Worm (Caenorhabditis elegans): Measurements from ENCODE around the gene F53B7.4.

The F53B7.4 gene

ce11 chrV:11042538-11042937, 40.2 kb upstream of the F53B7.4 start, which contains the start of gene C45B11.2:
Gene C45B11.2, plus strand, starts transcription at chrV:11042710.
- TF ChIP-seq snpc-4 (tag; optimal IDR thresholded peaks at IDR 0.05) (no peak), nhr-237 (tag; optimal IDR thresholded peaks at IDR 0.05) (no peak), C34F6.9 (tag; optimal IDR thresholded peaks at IDR 0.05) (no peak), dmd-4 (tag; optimal IDR thresholded peaks at IDR 0.05) (no peak), ZK546.5 (tag; optimal IDR thresholded peaks at IDR 0.05) (no peak), ztf-4 (tag; optimal IDR thresholded peaks at IDR 0.05) (no peak), nhr-6 (tag; optimal IDR thresholded peaks at IDR 0.05) (no peak), sma-9 (GFP tag; optimal IDR thresholded peaks at IDR 0.05) (no peak), sma-9 (tag; optimal IDR thresholded peaks at IDR 0.05) (no peak), elt-3 (tag; optimal IDR thresholded peaks at IDR 0.05) (no peak), zag-1 (tag; optimal IDR thresholded peaks at IDR 0.05) (no peak), nhr-129 (tag; optimal IDR thresholded peaks at IDR 0.05) (peak; percentile 52), fos-1 (tag; optimal IDR thresholded peaks at IDR 0.05) (peak; percentile 37)

- TF ChIP-seq peb-1 (tag; optimal IDR thresholded peaks at IDR 0.05) (no peak), ceh-16 (tag; optimal IDR thresholded peaks at IDR 0.05) (no peak), nhr-129 (tag; optimal IDR thresholded peaks at IDR 0.05) (no peak), C34F6.9 (tag; optimal IDR thresholded peaks at IDR 0.05) (no peak), unc-62 (GFP tag; optimal IDR thresholded peaks at IDR 0.05) (no peak), sem-4 (tag; optimal IDR thresholded peaks at IDR 0.05) (no peak), sma-3 (GFP tag; optimal IDR thresholded peaks at IDR 0.05) (no peak), egl-27 (tag; optimal IDR thresholded peaks at IDR 0.05) (no peak), lin-13 (GFP tag; optimal IDR thresholded peaks at IDR 0.05) (no peak)
Observed at ce11 chrV:11041499-11041898, 39.2 kb upstream of the F53B7.4 start, which contains the start of gene C45B11.5. Gene C45B11.5, plus strand, starts transcription at chrV:11041799.

- TF ChIP-seq mbf-1 (tag; optimal IDR thresholded peaks at IDR 0.05) (no peak), ztf-1 (GFP tag; conservative IDR thresholded peaks at IDR 0.05) (no peak), alr-1 (tag; optimal IDR thresholded peaks at IDR 0.05) (no peak), skn-1 (tag; optimal IDR thresholded peaks at IDR 0.05) (no peak), mab-5 (tag; optimal IDR thresholded peaks at IDR 0.05) (no peak), sma-9 (GFP tag; optimal IDR thresholded peaks at IDR 0.05) (no peak), sma-9 (tag; optimal IDR thresholded peaks at IDR 0.05) (no peak), fos-1 (tag; optimal IDR thresholded peaks at IDR 0.05) (no peak), unc-62 (GFP tag; optimal IDR thresholded peaks at IDR 0.05) (no peak), nhr-12 (tag; optimal IDR thresholded peaks at IDR 0.05) (no peak), nhr-77 (tag; optimal IDR thresholded peaks at IDR 0.05) (no peak), ZK546.5 (tag; optimal IDR thresholded peaks at IDR 0.05) (no peak), nhr-10 (tag; optimal IDR thresholded peaks at IDR 0.05) (no peak), snpc-4 (tag; optimal IDR thresholded peaks at IDR 0.05) (no peak), mdl-1 (tag; optimal IDR thresholded peaks at IDR 0.05) (no peak), lsy-2 (tag; optimal IDR thresholded peaks at IDR 0.05) (no peak), nhr-6 (tag; optimal IDR thresholded peaks at IDR 0.05) (no peak), ztf-11 (tag; optimal IDR thresholded peaks at IDR 0.05) (no peak), ceh-16 (tag; optimal IDR thresholded peaks at IDR 0.05) (no peak)
Observed at ce11 chrV:11040473-11040872, 38.1 kb upstream of the F53B7.4 start, which contains the start of gene C45B11.8. Gene C45B11.8, plus strand, starts transcription at chrV:11040773.

DNA sequence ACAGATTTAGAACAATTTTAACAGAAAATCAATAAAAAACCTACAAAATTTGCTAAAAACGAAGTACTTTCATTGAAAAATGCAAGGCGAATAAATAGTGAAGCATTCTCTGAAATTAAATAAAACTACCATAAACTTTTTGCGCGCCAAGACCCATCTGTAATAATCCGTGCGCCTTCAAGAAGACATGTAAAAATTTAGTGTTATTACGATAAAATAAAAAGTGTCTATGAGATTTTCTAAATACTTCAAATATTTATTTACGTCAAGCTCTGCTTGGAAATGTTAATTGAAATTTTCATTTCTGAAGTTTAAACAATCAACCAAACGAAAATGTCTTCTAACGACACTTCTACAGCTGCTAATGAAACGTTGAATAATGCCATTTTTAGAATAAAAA, 37.7 kb upstream of the F53B7.4 start, which contains the start of gene C45B11.9:
Gene C45B11.9 (plus strand): TSS at position 301 of the 400 bp plus-strand sequence.
- no peak for TF ChIP-seq nhr-12 (tag; optimal IDR thresholded peaks at IDR 0.05)
- TF ChIP-seq F13H6.1 (tag; optimal IDR thresholded peaks at IDR 0.05) = no peak
- TF ChIP-seq ztf-1 (GFP tag; conservative IDR thresholded peaks at IDR 0.05) = no peak
- TF ChIP-seq nhr-21 (tag; optimal IDR thresholded peaks at IDR 0.05) = no peak
- no peak for TF ChIP-seq nhr-25 (tag; optimal IDR thresholded peaks at IDR 0.05)
- TF ChIP-seq blmp-1 (tag; optimal IDR thresholded peaks at IDR 0.05; ENCODE audit: insufficient read depth) = no peak

DNA sequence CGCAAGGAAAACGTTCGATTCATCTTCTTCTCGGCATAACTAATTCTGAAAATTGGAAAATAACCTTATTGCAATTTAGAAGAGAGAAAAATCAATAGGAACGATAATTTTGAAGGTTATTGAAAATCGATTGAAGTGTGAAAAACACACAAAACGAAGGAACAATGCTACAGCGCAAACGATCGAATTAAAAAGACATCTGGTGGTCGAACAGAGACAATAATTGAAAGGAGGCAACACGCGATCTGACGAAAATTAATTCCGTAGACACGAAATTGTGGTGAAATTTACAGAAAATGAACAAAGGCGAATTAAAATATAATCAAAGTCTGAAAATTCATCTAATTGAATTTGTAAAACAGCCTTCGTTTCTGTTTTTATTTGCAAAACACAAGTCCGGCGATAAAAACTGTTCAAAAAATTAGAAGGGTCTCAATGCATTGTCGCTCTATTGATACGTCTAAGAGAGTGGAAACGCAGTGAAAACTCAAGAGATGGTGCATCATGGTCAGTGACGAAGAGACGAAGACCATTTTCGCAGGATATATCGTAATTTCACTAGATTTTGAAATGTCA, 37.1 kb upstream of the F53B7.4 start, which contains the start of gene pak-2:
Gene pak-2 (minus strand): TSS at position 51 of the 576 bp plus-strand sequence.
- TF ChIP-seq lsy-2 (tag; optimal IDR thresholded peaks at IDR 0.05) (peak; percentile 38 to 85), fos-1 (tag; optimal IDR thresholded peaks at IDR 0.05) (peak; percentile 76), blmp-1 (tag; optimal IDR thresholded peaks at IDR 0.05; ENCODE audit: insufficient read depth) (peak; percentile 39), sem-4 (tag; optimal IDR thresholded peaks at IDR 0.05) (peak; percentile 45), zag-1 (tag; optimal IDR thresholded peaks at IDR 0.05) (peak; percentile 12), gmeb-1 (tag; optimal IDR thresholded peaks at IDR 0.05) (peak; percentile 69), ztf-11 (tag; optimal IDR thresholded peaks at IDR 0.05) (no peak), Y55F3AM.14 (GFP tag; optimal IDR thresholded peaks at IDR 0.05) (peak; percentile 37), egl-27 (tag; optimal IDR thresholded peaks at IDR 0.05) (peak; percentile 55), nhr-25 (tag; optimal IDR thresholded peaks at IDR 0.05) (peak; percentile 76), ZK546.5 (tag; optimal IDR thresholded peaks at IDR 0.05) (no peak), sma-3 (GFP tag; optimal IDR thresholded peaks at IDR 0.05) (peak; percentile 93), crh-2 (tag; optimal IDR thresholded peaks at IDR 0.05) (peak; percentile 74), F13H6.1 (tag; optimal IDR thresholded peaks at IDR 0.05) (peak; percentile 81), nhr-11 (tag; optimal IDR thresholded peaks at IDR 0.05) (no peak), nhr-10 (tag; optimal IDR thresholded peaks at IDR 0.05) (no peak), unc-55 (GFP tag; optimal IDR thresholded peaks at IDR 0.05) (peak; percentile 95), nhr-12 (tag; optimal IDR thresholded peaks at IDR 0.05) (no peak), nhr-6 (tag; optimal IDR thresholded peaks at IDR 0.05) (peak; percentile 75), elt-1 (tag; optimal IDR thresholded peaks at IDR 0.05) (no peak), nhr-21 (tag; optimal IDR thresholded peaks at IDR 0.05) (peak; percentile 39), nhr-129 (tag; optimal IDR thresholded peaks at IDR 0.05) (peak; percentile 90), C34F6.9 (tag; optimal IDR thresholded peaks at IDR 0.05) (peak; percentile 93), elt-3 (tag; optimal IDR thresholded peaks at IDR 0.05) (no peak), nhr-237 (tag; optimal IDR thresholded peaks at IDR 0.05) (no peak), lin-13 (GFP tag; optimal IDR thresholded peaks at IDR 0.05) (peak; percentile 84), sma-9 (GFP tag; optimal IDR thresholded peaks at IDR 0.05) (peak; percentile 62), sma-9 (tag; optimal IDR thresholded peaks at IDR 0.05) (no peak)

Measured in whole organism, L2 larva.